Worm (Caenorhabditis elegans): Measurements from ENCODE around the gene unc-5.

DNA sequence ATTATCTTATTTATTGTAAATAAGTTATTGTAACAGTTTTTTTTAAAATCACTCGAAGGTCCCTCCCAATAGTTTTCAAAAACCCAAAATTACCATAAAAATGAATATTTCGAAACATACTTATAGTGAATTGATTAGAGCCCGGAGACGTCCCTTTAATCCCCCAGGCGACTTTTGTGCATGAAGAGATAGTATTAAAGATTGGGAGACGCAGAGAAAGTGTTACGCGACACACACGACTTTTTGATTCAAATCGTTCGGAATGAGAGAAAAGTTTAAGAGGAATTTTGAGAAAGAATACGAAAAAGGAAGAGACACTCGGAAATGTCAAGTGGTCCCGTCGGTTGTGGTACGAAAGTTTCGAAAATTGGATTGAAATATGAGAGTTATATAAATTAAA, 35.0 kb downstream of the unc-5 start:
- TF ChIP-seq pha-4 (tag; optimal IDR thresholded peaks at IDR 0.05) (no peak), hlh-30 (tag; optimal IDR thresholded peaks at IDR 0.05; ENCODE audit: insufficient read depth) (no peak), zip-5 (tag; optimal IDR thresholded peaks at IDR 0.05) (no peak), ceh-24 (tag; optimal IDR thresholded peaks at IDR 0.05) (no peak), lin-11 (tag; optimal IDR thresholded peaks at IDR 0.05) (no peak)

Measured in whole organism, late embryonic.